Fruit fly (Drosophila melanogaster): ENCODE measurements around the gene Fhos.

- TF ChIP-seq CG8478 (optimal IDR thresholded peaks at IDR 0.05) (no peak), CTCF (optimal IDR thresholded peaks at IDR 0.05) (no peak)
Observed at dm6 chr3L:8707821-8708220, 45.6 kb upstream of the Fhos start.

Data from S2 (cell line).